Worm (Caenorhabditis elegans) whole organism, L4/young adult: ENCODE measurements around the gene cul-3.
"Not testable (repeated sequence)": the region's sequence is repeated elsewhere in the genome, so short reads cannot be mapped to it uniquely, and the experiment has no call there.

ENCODE experiments used
- W03F9.2 ChIP-seq: fragments of 150-350 bp; optimal IDR thresholded peaks from 2 replicates; lab custom pipeline; 2014; ENCODE audit warnings: missing biosample characterization, missing genetic modification characterization
- him-1 ChIP-seq: sonication (generic microtip); optimal IDR thresholded peaks from 2 replicates; lab custom pipeline; 2016; ENCODE audit warnings: missing genotype, missing genetic modification reagents, missing genetic modification characterization, missing compliant biosample characterization

- not testable (repeated sequence) for TF ChIP-seq W03F9.2; him-1 (tag; lab: Kevin White, UChicago)
Observed at ce11 chrV:212687-213086, 35.5 kb downstream of the cul-3 start, which contains the start of gene DC2.5.
